Worm (Caenorhabditis elegans) whole organism, L4/young adult: ENCODE data around the gene cest-34.

ENCODE experiments used
- W03F9.2 ChIP-seq: fragments of 150-350 bp; optimal IDR thresholded peaks from 2 replicates; lab custom pipeline; 2014; ENCODE audit warnings: missing biosample characterization, missing genetic modification characterization
- him-1 ChIP-seq: sonication (generic microtip); optimal IDR thresholded peaks from 2 replicates; lab custom pipeline; 2016; ENCODE audit warnings: missing genotype, missing genetic modification reagents, missing genetic modification characterization, missing compliant biosample characterization

ce11 chrV:6683740-6684139 is 7.1 kb downstream of the cest-34 start:
- TF ChIP-seq him-1 (tag; lab: Kevin White, UChicago) = no peak
- no peak for TF ChIP-seq W03F9.2 (tag; lab: Kevin White, UChicago)
